Fruit fly (Drosophila melanogaster) whole organism, prepupa: ENCODE results near the gene Faa.

Experiments
- CG1621 ChIP-seq: fragments of 200-800 bp; sonication (Bioruptor generic); optimal IDR thresholded peaks from 3 replicates; lab custom pipeline; 2018; ENCODE audit warnings: missing biosample characterization, mild to moderate bottlenecking, missing genetic modification characterization
- CG3032 ChIP-seq: fragments of 200-800 bp; optimal IDR thresholded peaks from 2 replicates; lab custom pipeline; 2019; ENCODE audit warnings: missing biosample characterization, mild to moderate bottlenecking, missing genetic modification characterization, moderate library complexity
- CG6854 ChIP-seq: fragments of 200-800 bp; sonication (Bioruptor generic); optimal IDR thresholded peaks from 2 replicates; lab custom pipeline; 2017; ENCODE audit warnings: missing biosample characterization, mild to moderate bottlenecking, missing genetic modification characterization
- CG8632 ChIP-seq: fragments of 200-800 bp; sonication (Bioruptor generic); optimal IDR thresholded peaks from 3 replicates; lab custom pipeline; 2016; ENCODE audit warnings: missing biosample characterization, missing genetic modification characterization
- OdsH ChIP-seq: fragments of 200-800 bp; sonication (Bioruptor generic); optimal IDR thresholded peaks from 3 replicates; lab custom pipeline; 2016; ENCODE audit warnings: missing biosample characterization, missing genetic modification characterization
- fkh ChIP-seq: fragments of 200-800 bp; sonication (Bioruptor generic); optimal IDR thresholded peaks from 3 replicates; lab custom pipeline; 2017; ENCODE audit warnings: missing biosample characterization, mild to moderate bottlenecking, missing genetic modification characterization, moderate library complexity
- net ChIP-seq: fragments of 200-800 bp; sonication (Bioruptor generic); optimal IDR thresholded peaks from 3 replicates; lab custom pipeline; 2016; ENCODE audit warnings: missing biosample characterization, missing genetic modification characterization

DNA sequence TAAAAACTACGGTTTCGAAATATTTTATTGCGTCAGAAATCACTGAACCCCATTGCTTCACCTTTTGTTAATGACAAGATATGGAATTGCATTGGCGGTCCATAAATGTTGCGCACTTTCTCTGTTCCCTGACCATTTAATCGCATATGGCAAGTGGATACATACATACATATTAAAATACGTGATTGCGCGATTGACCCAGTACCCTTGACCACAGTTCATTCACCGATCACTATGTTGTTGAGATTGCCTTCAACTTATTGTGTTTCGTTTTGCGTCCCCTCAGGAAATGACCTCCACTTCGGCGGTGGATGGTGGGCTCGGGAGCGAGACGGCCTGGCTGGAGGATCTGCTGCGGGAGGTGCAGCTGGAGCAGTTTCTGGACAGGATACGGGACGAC lies 36.5 kb upstream of the Faa start:
- TF ChIP-seq fkh (GFP tag; lab: Kevin White, UChicago) (no peak), CG3032 (no peak), CG6854 (GFP tag; lab: Kevin White, UChicago) (no peak), net (GFP tag; lab: Kevin White, UChicago) (no peak), CG1621 (no peak), OdsH (no peak), CG8632 (GFP tag; lab: Kevin White, UChicago) (no peak)
